Fruit fly (Drosophila melanogaster) whole organism, adult: ENCODE data around the gene CG31174.

ENCODE experiments used
- CG11617 ChIP-seq: fragments of 200-800 bp; sonication (Bioruptor generic); optimal IDR thresholded peaks from 2 replicates; lab custom pipeline; 2017; ENCODE audit warnings: mild to moderate bottlenecking, missing biosample characterization, missing genetic modification reagents, missing genetic modification characterization
- CG12768 ChIP-seq: fragments of 200-800 bp; sonication (Bioruptor generic); optimal IDR thresholded peaks from 2 replicates; lab custom pipeline; 2017; ENCODE audit warnings: missing biosample characterization, missing genetic modification characterization, mild to moderate bottlenecking, moderate library complexity, missing genetic modification reagents
- CG14711 ChIP-seq: fragments of 200-800 bp; sonication (Bioruptor generic); optimal IDR thresholded peaks from 2 replicates; lab custom pipeline; 2018; ENCODE audit warnings: missing biosample characterization, mild to moderate bottlenecking, missing genetic modification characterization, moderate library complexity
- CG1620 ChIP-seq: fragments of 200-800 bp; sonication (Bioruptor generic); optimal IDR thresholded peaks from 2 replicates; lab custom pipeline; 2016; ENCODE audit warnings: missing biosample characterization, missing genetic modification characterization
- CG33017 ChIP-seq: fragments of 200-800 bp; sonication (Bioruptor generic); optimal IDR thresholded peaks from 2 replicates; lab custom pipeline; 2018; ENCODE audit warnings: missing biosample characterization, mild to moderate bottlenecking, missing genetic modification characterization, moderate library complexity
- CG5204 ChIP-seq: fragments of 200-800 bp; sonication (Bioruptor generic); optimal IDR thresholded peaks from 2 replicates; lab custom pipeline; 2016; ENCODE audit warnings: missing biosample characterization, missing genetic modification characterization
- CG7045 ChIP-seq: fragments of 200-800 bp; sonication (Bioruptor generic); optimal IDR thresholded peaks from 2 replicates; lab custom pipeline; 2017; ENCODE audit warnings: missing biosample characterization, mild to moderate bottlenecking, missing genetic modification characterization
- CG7101 ChIP-seq: fragments of 200-800 bp; sonication (Bioruptor generic); optimal IDR thresholded peaks from 2 replicates; lab custom pipeline; 2018; ENCODE audit warnings: missing biosample characterization, mild to moderate bottlenecking, missing genetic modification characterization, moderate library complexity
- Clk ChIP-seq: fragments of 200-800 bp; sonication (Bioruptor generic); optimal IDR thresholded peaks from 2 replicates; lab custom pipeline; 2017; ENCODE audit warnings: missing biosample characterization, missing genetic modification characterization
- Crg-1 ChIP-seq: fragments of 200-800 bp; sonication (Bioruptor generic); optimal IDR thresholded peaks from 2 replicates; lab custom pipeline; 2016; ENCODE audit warnings: missing biosample characterization, missing genetic modification characterization
- Hr96 ChIP-seq: fragments of 200-800 bp; sonication (Bioruptor generic); optimal IDR thresholded peaks from 2 replicates; lab custom pipeline; 2016; ENCODE audit warnings: missing biosample characterization, missing genetic modification characterization
- Mnt ChIP-seq: fragments of 200-800 bp; sonication (Bioruptor generic); optimal IDR thresholded peaks from 2 replicates; lab custom pipeline; 2016; ENCODE audit warnings: missing biosample characterization, mild to moderate bottlenecking, missing genetic modification characterization
- bab1 ChIP-seq: fragments of 200-800 bp; sonication (Bioruptor generic); optimal IDR thresholded peaks from 3 replicates; lab custom pipeline; 2019; ENCODE audit warnings: missing biosample characterization, mild to moderate bottlenecking, missing genetic modification characterization, moderate library complexity
- cic ChIP-seq: fragments of 200-800 bp; sonication (Bioruptor generic); optimal IDR thresholded peaks from 2 replicates; lab custom pipeline; 2017; ENCODE audit warnings: missing biosample characterization, mild to moderate bottlenecking, missing genetic modification characterization, moderate library complexity
- cnc ChIP-seq, 2 experiments: fragments of >200 bp; optimal IDR thresholded peaks; 2 replicates each; lab custom pipeline; 2017
- kay ChIP-seq: fragments of 200-800 bp; sonication (Bioruptor generic); peaks from one replicate; lab custom pipeline; 2016; ENCODE audit warnings: missing biosample characterization, missing genetic modification characterization, borderline replicate concordance
- ovo ChIP-seq: fragments of 200-800 bp; sonication (Bioruptor generic); optimal IDR thresholded peaks from 2 replicates; lab custom pipeline; 2016; ENCODE audit warnings: missing biosample characterization, missing genetic modification characterization
- pad ChIP-seq: fragments of 200-800 bp; sonication (Bioruptor generic); optimal IDR thresholded peaks from 3 replicates; lab custom pipeline; 2017; ENCODE audit warnings: missing biosample characterization, missing genetic modification characterization, mild to moderate bottlenecking, moderate library complexity, missing genetic modification reagents
- tj ChIP-seq: fragments of 200-800 bp; sonication (Bioruptor generic); optimal IDR thresholded peaks from 3 replicates; lab custom pipeline; 2017; ENCODE audit warnings: missing biosample characterization, mild to moderate bottlenecking, missing genetic modification characterization, moderate library complexity
- toe ChIP-seq: fragments of 200-800 bp; sonication (Bioruptor generic); optimal IDR thresholded peaks from 2 replicates; lab custom pipeline; 2016; ENCODE audit warnings: missing biosample characterization, missing genetic modification characterization

Gene CG31174

DNA sequence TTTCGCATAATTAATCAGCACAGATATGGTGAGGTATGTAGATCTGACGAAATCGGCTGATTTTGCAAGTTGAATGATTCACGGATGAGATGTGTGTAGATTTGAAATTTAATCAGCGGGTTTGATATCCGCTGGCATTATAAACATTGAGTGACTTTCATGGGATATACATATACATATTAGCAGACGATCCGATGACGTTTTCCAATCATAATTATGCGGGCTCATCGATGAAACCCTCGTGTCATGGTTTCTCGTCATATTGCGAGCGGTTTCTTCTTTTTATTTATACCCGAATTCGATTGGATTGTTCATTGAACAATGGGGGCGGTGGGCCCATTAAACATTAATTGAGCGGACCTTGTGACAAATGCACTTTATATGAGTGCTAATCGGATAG lies 4.8 kb downstream of the CG31174 start:
- TF ChIP-seq CG7101 (tag; lab: Kevin White, UChicago) (no peak), kay (GFP tag; lab: Kevin White, UChicago) (peak; percentile 7)

DNA sequence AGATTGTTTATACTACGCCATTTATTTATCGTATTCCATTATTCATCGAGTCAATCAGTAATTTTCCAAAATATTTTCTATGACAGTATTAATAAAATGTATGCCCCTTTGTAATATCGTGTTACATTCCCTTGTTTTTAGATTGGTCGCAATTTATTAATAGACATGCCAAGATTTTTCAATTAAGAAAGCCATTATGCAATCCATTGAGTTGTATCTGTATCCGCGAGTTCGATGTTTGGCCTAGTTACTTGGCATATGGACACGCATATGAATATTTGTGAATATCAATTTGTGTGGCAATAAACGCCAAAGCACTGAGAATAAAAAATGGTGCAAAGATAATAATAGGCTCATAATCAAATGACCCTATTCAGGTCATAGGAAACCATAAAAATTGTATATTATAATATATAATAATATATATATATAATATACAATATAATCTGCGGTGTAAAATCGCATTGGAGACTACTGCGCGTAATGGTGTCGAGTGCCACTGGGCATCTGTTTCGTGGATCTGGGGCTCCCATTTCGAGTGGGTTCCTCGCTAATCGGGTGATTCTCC lies 5.4 kb downstream of the CG31174 start:
- TF ChIP-seq toe (GFP tag; lab: Kevin White, UChicago), result no peak
- no peak for TF ChIP-seq cic (GFP tag; lab: Kevin White, UChicago)
- no peak for TF ChIP-seq Mnt (GFP tag; lab: Kevin White, UChicago)
- no peak for TF ChIP-seq CG7045 (GFP tag; lab: Kevin White, UChicago)
- no peak for TF ChIP-seq bab1 (GFP tag; lab: Kevin White, UChicago)
- TF ChIP-seq ovo, result no peak
- TF ChIP-seq tj (GFP tag; lab: Kevin White, UChicago), result no peak
- no peak for TF ChIP-seq CG1620 (GFP tag; lab: Kevin White, UChicago)
- no peak for TF ChIP-seq Clk (GFP tag; lab: Kevin White, UChicago)
- TF ChIP-seq CG12768 (GFP tag; lab: Kevin White, UChicago), result no peak
- TF ChIP-seq CG33017 (tag; lab: Kevin White, UChicago), result no peak
- TF ChIP-seq CG14711, result no peak
- TF ChIP-seq Crg-1, result no peak
- no peak for TF ChIP-seq kay (GFP tag; lab: Kevin White, UChicago)
- no peak for TF ChIP-seq Hr96 (GFP tag; lab: Kevin White, UChicago)
- no peak for TF ChIP-seq CG5204 (GFP tag; lab: Kevin White, UChicago)
- TF ChIP-seq cnc (optimal IDR thresholded peaks at IDR 0.05; lab: Kevin White, UChicago), result no peak
- no peak for TF ChIP-seq pad (GFP tag; lab: Kevin White, UChicago)
- no peak for TF ChIP-seq CG7101 (tag; lab: Kevin White, UChicago)
- TF ChIP-seq CG11617, result no peak

DNA sequence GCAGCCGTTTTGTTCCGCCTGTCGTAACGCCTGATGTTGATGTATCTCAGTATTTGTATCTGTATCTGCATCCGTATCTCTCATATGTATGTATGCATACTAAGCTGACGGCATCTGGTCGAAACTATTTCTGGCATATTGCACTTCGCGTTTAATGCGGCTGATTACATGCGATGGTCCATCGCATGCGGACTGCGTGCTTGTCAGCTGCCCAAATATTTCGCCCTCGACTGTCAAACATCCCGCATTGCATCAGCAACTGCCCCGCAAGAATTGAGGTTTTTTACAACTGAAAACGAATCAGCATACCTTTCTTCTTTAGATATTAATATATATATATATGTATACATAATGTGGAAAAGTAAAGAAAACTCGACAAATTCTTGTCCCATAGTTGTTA lies 6.4 kb downstream of the CG31174 start:
- TF ChIP-seq cic (GFP tag; lab: Kevin White, UChicago), result no peak
- TF ChIP-seq cnc (optimal IDR thresholded peaks at IDR 0.05; lab: Kevin White, UChicago), result no peak
- no peak for TF ChIP-seq CG11617
- TF ChIP-seq CG12768 (GFP tag; lab: Kevin White, UChicago), result no peak
- no peak for TF ChIP-seq toe (GFP tag; lab: Kevin White, UChicago)
- no peak for TF ChIP-seq tj (GFP tag; lab: Kevin White, UChicago)
- TF ChIP-seq CG5204 (GFP tag; lab: Kevin White, UChicago), result no peak
- no peak for TF ChIP-seq kay (GFP tag; lab: Kevin White, UChicago)
- TF ChIP-seq CG1620 (GFP tag; lab: Kevin White, UChicago), result no peak
- TF ChIP-seq bab1 (GFP tag; lab: Kevin White, UChicago), result no peak
- no peak for TF ChIP-seq CG14711

DNA sequence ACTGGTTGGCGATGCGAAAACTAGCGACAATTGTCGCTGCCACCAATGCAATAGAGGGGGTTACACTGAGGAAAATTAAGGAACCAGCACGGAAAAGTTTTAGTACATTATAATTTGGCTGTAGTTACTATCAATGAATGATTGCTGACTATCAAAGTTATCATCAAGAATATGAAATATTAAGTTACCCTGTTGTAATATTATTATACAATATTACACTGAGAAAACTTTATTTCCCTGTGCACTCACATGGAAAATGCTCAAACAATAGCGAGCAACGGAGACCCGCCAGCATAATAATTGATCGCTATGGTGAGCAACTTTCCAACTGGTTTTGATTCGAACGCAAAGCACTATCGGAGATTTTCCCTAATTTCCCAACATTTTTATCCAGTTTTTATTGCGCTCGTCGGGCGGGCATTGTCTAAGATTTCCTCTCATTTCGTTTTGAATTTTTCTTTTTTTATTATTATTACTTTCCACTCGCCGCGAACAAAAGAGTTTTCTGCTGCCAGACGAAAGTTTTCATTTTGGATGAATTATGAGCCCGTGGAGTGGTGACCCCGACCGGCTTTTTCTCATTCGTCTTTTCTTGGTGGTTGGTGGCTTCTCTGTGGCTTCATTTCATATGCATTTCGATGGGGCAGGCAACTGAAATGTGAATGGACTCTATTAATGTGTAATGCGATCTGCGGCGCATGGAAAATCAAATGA lies 7.0 kb downstream of the CG31174 start:
- TF ChIP-seq CG1620 (GFP tag; lab: Kevin White, UChicago), result no peak
- no peak for TF ChIP-seq Mnt (GFP tag; lab: Kevin White, UChicago)
- TF ChIP-seq Clk (GFP tag; lab: Kevin White, UChicago), result no peak
- no peak for TF ChIP-seq cic (GFP tag; lab: Kevin White, UChicago)
- no peak for TF ChIP-seq CG12768 (GFP tag; lab: Kevin White, UChicago)
- no peak for TF ChIP-seq kay (GFP tag; lab: Kevin White, UChicago)
- no peak for TF ChIP-seq pad (GFP tag; lab: Kevin White, UChicago)
- no peak for TF ChIP-seq CG5204 (GFP tag; lab: Kevin White, UChicago)
- TF ChIP-seq bab1 (GFP tag; lab: Kevin White, UChicago), result no peak
- TF ChIP-seq CG11617, result no peak
- no peak for TF ChIP-seq ovo
- TF ChIP-seq CG7101 (tag; lab: Kevin White, UChicago), result no peak
- no peak for TF ChIP-seq tj (GFP tag; lab: Kevin White, UChicago)
- TF ChIP-seq cnc (optimal IDR thresholded peaks at IDR 0.05; lab: Kevin White, UChicago), result no peak
- TF ChIP-seq Crg-1, result no peak
- TF ChIP-seq CG7045 (GFP tag; lab: Kevin White, UChicago), result no peak
- no peak for TF ChIP-seq Hr96 (GFP tag; lab: Kevin White, UChicago)
- no peak for TF ChIP-seq CG33017 (tag; lab: Kevin White, UChicago)
- TF ChIP-seq CG14711, result no peak
- TF ChIP-seq toe (GFP tag; lab: Kevin White, UChicago), result no peak

DNA sequence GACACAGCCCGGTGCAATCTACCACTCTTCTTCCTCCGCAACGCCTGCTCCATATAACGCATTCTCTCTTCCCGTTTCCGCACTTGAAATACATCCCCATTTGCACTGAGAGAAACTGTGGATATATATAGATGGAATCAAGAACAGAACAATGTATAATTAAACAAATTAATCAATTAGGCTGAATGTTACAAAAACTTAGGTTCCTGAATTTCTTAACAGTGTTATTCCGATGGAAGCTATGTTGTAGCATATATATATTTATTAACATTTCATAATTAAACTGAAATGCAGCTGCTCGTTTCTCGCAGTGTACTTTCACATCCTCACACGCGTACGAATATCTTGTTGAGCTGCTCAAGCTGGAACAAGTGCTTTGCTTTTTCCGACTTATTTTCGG lies 9.8 kb downstream of the CG31174 start:
- peak; percentile 33 for TF ChIP-seq kay (GFP tag; lab: Kevin White, UChicago)
- no peak for TF ChIP-seq bab1 (GFP tag; lab: Kevin White, UChicago)

DNA sequence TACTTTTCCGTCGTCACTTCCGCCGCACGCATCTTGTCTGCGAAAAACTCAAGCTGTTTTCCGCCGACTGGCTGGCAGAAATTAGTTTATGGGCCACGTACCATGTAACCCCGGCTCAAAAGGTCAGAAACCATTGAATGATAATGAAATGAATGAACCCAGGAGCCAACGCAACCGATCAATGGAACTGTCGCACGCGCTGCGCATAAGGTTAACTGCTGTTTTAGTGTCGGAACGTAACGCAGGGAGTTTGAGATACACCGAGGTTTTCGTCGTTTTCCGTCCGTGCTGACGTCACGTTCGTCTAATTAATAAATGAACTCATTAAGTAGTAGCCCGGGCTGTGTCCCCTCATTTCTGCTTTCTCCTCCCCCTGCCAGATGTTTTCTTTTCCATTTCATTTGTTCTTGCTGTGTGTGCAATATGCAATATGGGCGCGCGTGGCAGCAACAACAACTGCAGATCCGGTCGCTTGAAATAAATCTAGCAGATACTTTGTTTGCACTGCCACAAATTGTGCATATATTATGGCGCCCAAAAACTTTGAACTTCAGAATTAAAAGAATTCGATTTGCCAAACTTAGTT lies 10.9 kb downstream of the CG31174 start:
- TF ChIP-seq tj (GFP tag; lab: Kevin White, UChicago) (peak; percentile 34), CG14711 (no peak)
